Worm (Caenorhabditis elegans) whole organism, L2 larva: Measurements from ENCODE around the gene nspb-6.

Experiments
- F13H6.1 ChIP-seq: sonication (generic microtip); optimal IDR thresholded peaks from 2 replicates; lab custom pipeline; 2016; ENCODE audit warnings: missing genetic modification characterization, missing compliant biosample characterization
- R02D3.7 ChIP-seq: fragments of 150-350 bp; optimal IDR thresholded peaks from 2 replicates; lab custom pipeline; 2014; ENCODE audit warnings: missing biosample characterization, missing genetic modification characterization
- Y55F3AM.14 ChIP-seq: fragments of 200-800 bp; sonication (Bioruptor generic); optimal IDR thresholded peaks from 2 replicates; lab custom pipeline; 2018; ENCODE audit warnings: mild to moderate bottlenecking, missing genetic modification characterization, missing compliant biosample characterization
- alr-1 ChIP-seq: fragments of 150-350 bp; optimal IDR thresholded peaks from 2 replicates; lab custom pipeline; 2014; ENCODE audit warnings: missing biosample characterization, missing genetic modification characterization
- aly-2 ChIP-seq: fragments of 150-350 bp; optimal IDR thresholded peaks from 2 replicates; lab custom pipeline; 2014; ENCODE audit warnings: missing biosample characterization, missing genetic modification characterization
- blmp-1 ChIP-seq: sonication (generic microtip); optimal IDR thresholded peaks from 2 replicates; lab custom pipeline; 2017; ENCODE audit warnings: missing genetic modification characterization, mild to moderate bottlenecking, missing compliant biosample characterization, antibody characterized with exemption, moderate library complexity; ENCODE audit not compliant: insufficient read depth
- ceh-16 ChIP-seq: fragments of 150-350 bp; optimal IDR thresholded peaks from 2 replicates; lab custom pipeline; 2014; ENCODE audit warnings: missing biosample characterization, missing genetic modification characterization
- crh-2 ChIP-seq: sonication (generic microtip); optimal IDR thresholded peaks from 2 replicates; lab custom pipeline; 2017; ENCODE audit warnings: missing biosample characterization, missing genetic modification characterization
- dmd-4 ChIP-seq: sonication (generic microtip); optimal IDR thresholded peaks from 2 replicates; lab custom pipeline; 2017; ENCODE audit warnings: missing biosample characterization, missing genetic modification characterization
- egl-27 ChIP-seq: sonication (generic microtip); optimal IDR thresholded peaks from 3 replicates; lab custom pipeline; 2017; ENCODE audit warnings: missing biosample characterization, missing genetic modification reagents, missing genetic modification characterization
- elt-1 ChIP-seq: fragments of 150-350 bp; optimal IDR thresholded peaks from 2 replicates; lab custom pipeline; 2014; ENCODE audit warnings: missing biosample characterization, missing genetic modification characterization
- elt-3 ChIP-seq: sonication (generic microtip); optimal IDR thresholded peaks from 2 replicates; lab custom pipeline; 2017; ENCODE audit warnings: missing biosample characterization, missing genetic modification characterization
- gmeb-1 ChIP-seq: fragments of 150-350 bp; optimal IDR thresholded peaks from 2 replicates; lab custom pipeline; 2014; ENCODE audit warnings: missing biosample characterization, missing genetic modification characterization
- lin-11 ChIP-seq: fragments of 150-350 bp; sonication (generic microtip); optimal IDR thresholded peaks from 2 replicates; lab custom pipeline; 2014; ENCODE audit warnings: missing biosample characterization, missing genetic modification characterization, inconsistent platforms, mixed read lengths
- lin-39 ChIP-seq: fragments of 150-350 bp; optimal IDR thresholded peaks from 2 replicates; lab custom pipeline; 2014; ENCODE audit warnings: missing biosample characterization, missing genetic modification reagents, missing genetic modification characterization
- lsy-2 ChIP-seq, 2 experiments: fragments of 150-350 bp in 1 of 2; sonication (generic microtip) in 1 of 2; optimal IDR thresholded peaks; 2 replicates each; lab custom pipeline; 2014 to 2017; ENCODE audit warnings: missing biosample characterization in 2 of 2, missing genetic modification characterization in 2 of 2
- mab-5 ChIP-seq: fragments of 150-350 bp; optimal IDR thresholded peaks from 2 replicates; lab custom pipeline; 2014; ENCODE audit warnings: missing biosample characterization, missing genetic modification characterization
- mdl-1 ChIP-seq, 2 experiments: fragments of 150-350 bp in 1 of 2; sonication (generic microtip) in 1 of 2; optimal IDR thresholded peaks; 2 replicates each; lab custom pipeline; 2017; ENCODE audit warnings: missing biosample characterization in 2 of 2, missing genetic modification characterization in 2 of 2
- nhr-10 ChIP-seq: sonication (generic microtip); optimal IDR thresholded peaks from 2 replicates; lab custom pipeline; 2017; ENCODE audit warnings: missing biosample characterization, missing genetic modification characterization
- nhr-11 ChIP-seq: fragments of 150-350 bp; optimal IDR thresholded peaks from 2 replicates; lab custom pipeline; 2014; ENCODE audit warnings: missing biosample characterization, missing genetic modification characterization
- nhr-12 ChIP-seq: fragments of 150-350 bp; optimal IDR thresholded peaks from 2 replicates; lab custom pipeline; 2014; ENCODE audit warnings: missing biosample characterization, missing genetic modification characterization
- nhr-129 ChIP-seq: fragments of 150-350 bp; optimal IDR thresholded peaks from 2 replicates; lab custom pipeline; 2014; ENCODE audit warnings: missing biosample characterization, missing genetic modification characterization
- nhr-21 ChIP-seq: fragments of 150-350 bp; optimal IDR thresholded peaks from 2 replicates; lab custom pipeline; 2014; ENCODE audit warnings: missing biosample characterization, missing genetic modification characterization
- nhr-237 ChIP-seq: fragments of 150-350 bp; optimal IDR thresholded peaks from 2 replicates; lab custom pipeline; 2014; ENCODE audit warnings: missing biosample characterization, missing genetic modification characterization
- nhr-25 ChIP-seq: fragments of 150-350 bp; sonication (generic microtip); optimal IDR thresholded peaks from 3 replicates; lab custom pipeline; 2014; ENCODE audit warnings: missing biosample characterization, missing genetic modification characterization
- nhr-6 ChIP-seq: fragments of 150-350 bp; optimal IDR thresholded peaks from 2 replicates; lab custom pipeline; 2014; ENCODE audit warnings: missing biosample characterization, missing genetic modification characterization
- nhr-77 ChIP-seq: fragments of 150-350 bp; optimal IDR thresholded peaks from 2 replicates; lab custom pipeline; 2014; ENCODE audit warnings: missing biosample characterization, missing genetic modification characterization
- peb-1 ChIP-seq: fragments of 150-350 bp; optimal IDR thresholded peaks from 2 replicates; lab custom pipeline; 2014; ENCODE audit warnings: missing biosample characterization, missing genetic modification characterization
- skn-1 ChIP-seq: sonication (generic microtip); optimal IDR thresholded peaks from 2 replicates; lab custom pipeline; 2017; ENCODE audit warnings: missing biosample characterization, missing genetic modification characterization
- sma-3 ChIP-seq: sonication (generic microtip); optimal IDR thresholded peaks from 2 replicates; lab custom pipeline; 2016; ENCODE audit warnings: missing genetic modification reagents, missing genetic modification characterization, missing compliant biosample characterization
- sma-9 ChIP-seq, 2 experiments: fragments of 150-350 bp in 1 of 2; sonication (generic microtip) in 1 of 2; optimal IDR thresholded peaks; 2 replicates each; lab custom pipeline; 2014 to 2016; ENCODE audit warnings: missing genetic modification characterization in 2 of 2, mild to moderate bottlenecking in 1 of 2, missing biosample characterization in 1 of 2, missing compliant biosample characterization in 1 of 2, missing genetic modification reagents in 1 of 2, moderate library complexity in 1 of 2
- snpc-4 ChIP-seq: fragments of 150-350 bp; optimal IDR thresholded peaks from 2 replicates; lab custom pipeline; 2014; ENCODE audit warnings: missing biosample characterization, missing genetic modification characterization
- unc-39 ChIP-seq: fragments of 150-350 bp; optimal IDR thresholded peaks from 2 replicates; lab custom pipeline; 2014; ENCODE audit warnings: missing biosample characterization, missing genetic modification characterization
- unc-55 ChIP-seq: fragments of 150-350 bp; sonication (generic microtip); optimal IDR thresholded peaks from 3 replicates; lab custom pipeline; 2014; ENCODE audit warnings: missing biosample characterization, missing genetic modification reagents, missing genetic modification characterization
- zag-1 ChIP-seq: fragments of 150-350 bp; optimal IDR thresholded peaks from 2 replicates; lab custom pipeline; 2014; ENCODE audit warnings: missing biosample characterization, missing genetic modification characterization
- ztf-1 ChIP-seq: fragments of 200-800 bp; sonication (Bioruptor generic); conservative IDR thresholded peaks from 2 replicates; pipeline ENCODE4 v1.3.6; 2022; ENCODE audit warnings: missing genetic modification characterization, missing compliant biosample characterization
- ztf-11 ChIP-seq: sonication (generic microtip); optimal IDR thresholded peaks from 2 replicates; lab custom pipeline; 2017; ENCODE audit warnings: missing biosample characterization, missing genetic modification characterization
- ztf-4 ChIP-seq: fragments of 150-350 bp; optimal IDR thresholded peaks from 2 replicates; lab custom pipeline; 2014; ENCODE audit warnings: missing biosample characterization, missing genetic modification characterization

The nspb-6 gene

ce11 chrIV:5877246-5877645 lies 18.0 kb upstream of the nspb-6 start, which contains the start of gene srv-21:
Gene srv-21 (minus strand): TSS chrIV:5877346.
- no peak for TF ChIP-seq skn-1
- no peak for TF ChIP-seq R02D3.7 (tag; lab: Kevin White, UChicago)
- no peak for TF ChIP-seq lsy-2 (tag; optimal IDR thresholded peaks at IDR 0.05; lab: Kevin White, UChicago)
- no peak for TF ChIP-seq lin-11 (tag; lab: Kevin White, UChicago)
- no peak for TF ChIP-seq zag-1 (tag; lab: Kevin White, UChicago)
- TF ChIP-seq nhr-10 (tag; lab: Kevin White, UChicago): no peak
- TF ChIP-seq snpc-4 (tag; lab: Kevin White, UChicago): no peak
- no peak for TF ChIP-seq aly-2 (tag; lab: Kevin White, UChicago)
- TF ChIP-seq unc-55 (GFP tag; lab: Kevin White, UChicago): no peak
- TF ChIP-seq, all 48 proteins: peak for 0

- no peak for TF ChIP-seq dmd-4 (tag; lab: Kevin White, UChicago)
- TF ChIP-seq ztf-11: no peak
- TF ChIP-seq mdl-1 (tag; optimal IDR thresholded peaks at IDR 0.05; lab: Kevin White, UChicago): no peak
- TF ChIP-seq F13H6.1: no peak
- TF ChIP-seq unc-55 (GFP tag; lab: Kevin White, UChicago): no peak
- no peak for TF ChIP-seq peb-1 (tag; lab: Kevin White, UChicago)
- no peak for TF ChIP-seq Y55F3AM.14
- TF ChIP-seq lsy-2 (tag; optimal IDR thresholded peaks at IDR 0.05; lab: Kevin White, UChicago): no peak
- TF ChIP-seq egl-27 (tag; lab: Kevin White, UChicago): no peak
- no peak for TF ChIP-seq unc-39 (tag; lab: Kevin White, UChicago)
- no peak for TF ChIP-seq nhr-77 (tag; lab: Kevin White, UChicago)
- TF ChIP-seq snpc-4 (tag; lab: Kevin White, UChicago): no peak
- no peak for TF ChIP-seq nhr-129 (tag; lab: Kevin White, UChicago)
- no peak for TF ChIP-seq alr-1 (tag; lab: Kevin White, UChicago)
- no peak for TF ChIP-seq nhr-237
- no peak for TF ChIP-seq gmeb-1 (tag; lab: Kevin White, UChicago)
- TF ChIP-seq lin-39 (tag; lab: Kevin White, UChicago): no peak
- TF ChIP-seq, all 48 proteins: peak for 0
Observed at ce11 chrIV:5879853-5880252, 15.4 kb upstream of the nspb-6 start, which contains the start of gene srv-22. Gene srv-22 (minus strand): TSS chrIV:5879953.

DNA sequence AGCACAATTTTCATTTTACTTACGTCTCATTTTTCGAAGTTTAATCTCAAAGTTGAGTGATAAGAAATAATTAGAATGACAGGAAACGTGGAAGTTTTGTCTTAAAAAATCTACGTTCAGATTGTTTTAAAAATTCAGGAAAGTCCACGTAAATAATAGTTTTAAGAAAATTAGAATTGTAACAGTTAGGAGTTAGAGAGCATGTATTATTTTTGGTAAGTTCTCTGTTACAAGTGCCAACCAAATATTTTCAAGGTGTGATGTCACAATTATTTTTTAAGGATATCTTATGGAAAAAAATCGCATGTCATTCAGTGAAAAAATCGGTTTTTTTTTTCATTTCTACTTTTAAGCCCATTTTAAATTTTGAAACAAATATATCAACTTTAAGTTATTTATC lies 10.8 kb upstream of the nspb-6 start, which contains the start of gene H04M03.11:
Gene H04M03.11 (minus strand): TSS at position 101 of the 400 bp plus-strand sequence.
- no peak for TF ChIP-seq ztf-4 (tag; lab: Kevin White, UChicago)
- no peak for TF ChIP-seq dmd-4 (tag; lab: Kevin White, UChicago)
- TF ChIP-seq nhr-6 (tag; lab: Kevin White, UChicago): no peak
- TF ChIP-seq nhr-11 (tag; lab: Kevin White, UChicago): no peak
- TF ChIP-seq nhr-237: no peak
- no peak for TF ChIP-seq nhr-12 (tag; lab: Kevin White, UChicago)
- no peak for TF ChIP-seq mdl-1 (tag; optimal IDR thresholded peaks at IDR 0.05; lab: Kevin White, UChicago)
- no peak for TF ChIP-seq elt-1 (tag; lab: Kevin White, UChicago)
- no peak for TF ChIP-seq ztf-11
- no peak for TF ChIP-seq mab-5 (tag; lab: Kevin White, UChicago)
- TF ChIP-seq sma-3 (GFP tag; lab: Kevin White, UChicago): no peak
- TF ChIP-seq F13H6.1: no peak
- no peak for TF ChIP-seq nhr-77 (tag; lab: Kevin White, UChicago)

ce11 chrIV:5885180-5885887 lies 10.0 kb upstream of the nspb-6 start, which contains the start of gene glf-1:
Gene glf-1 (plus strand): TSS chrIV:5885835.
- TF ChIP-seq elt-1 (tag; lab: Kevin White, UChicago): peak; percentile 62
- TF ChIP-seq blmp-1 (tag; lab: Kevin White, UChicago): peak; percentile 8
- no peak for TF ChIP-seq mdl-1 (tag; optimal IDR thresholded peaks at IDR 0.05; lab: Kevin White, UChicago)
- TF ChIP-seq lin-11 (tag; lab: Kevin White, UChicago): no peak

- no peak for TF ChIP-seq ceh-16 (tag; lab: Kevin White, UChicago)
- TF ChIP-seq nhr-21 (tag; lab: Kevin White, UChicago): no peak
- no peak for TF ChIP-seq ztf-11
- TF ChIP-seq nhr-25: no peak
- TF ChIP-seq sma-3 (GFP tag; lab: Kevin White, UChicago): no peak
- no peak for TF ChIP-seq sma-9 (GFP tag; optimal IDR thresholded peaks at IDR 0.05; lab: Kevin White, UChicago)
- no peak for TF ChIP-seq sma-9 (tag; optimal IDR thresholded peaks at IDR 0.05; lab: Kevin White, UChicago)
- TF ChIP-seq crh-2: no peak
- TF ChIP-seq nhr-10 (tag; lab: Kevin White, UChicago): no peak
- no peak for TF ChIP-seq elt-1 (tag; lab: Kevin White, UChicago)
- no peak for TF ChIP-seq elt-3
- no peak for TF ChIP-seq unc-39 (tag; lab: Kevin White, UChicago)
- TF ChIP-seq alr-1 (tag; lab: Kevin White, UChicago): no peak
- TF ChIP-seq ztf-1: no peak
- TF ChIP-seq nhr-237: no peak
- TF ChIP-seq egl-27 (tag; lab: Kevin White, UChicago): no peak
- no peak for TF ChIP-seq blmp-1 (tag; lab: Kevin White, UChicago)
Observed at ce11 chrIV:5886605-5887004, 8.7 kb upstream of the nspb-6 start.
